Worm (Caenorhabditis elegans) whole organism, L4/young adult: ENCODE results near the gene ost-1.

Experiments used
- W03F9.2 ChIP-seq: fragments of 150-350 bp; optimal IDR thresholded peaks from 2 replicates; lab custom pipeline; 2014; ENCODE audit warnings: missing biosample characterization, missing genetic modification characterization
- dao-5 ChIP-seq: sonication (generic microtip); optimal IDR thresholded peaks from 2 replicates; lab custom pipeline; 2016; ENCODE audit warnings: missing genotype, missing genetic modification characterization, moderate library complexity, missing compliant biosample characterization
- him-1 ChIP-seq: sonication (generic microtip); optimal IDR thresholded peaks from 2 replicates; lab custom pipeline; 2016; ENCODE audit warnings: missing genotype, missing genetic modification reagents, missing genetic modification characterization, missing compliant biosample characterization

DNA sequence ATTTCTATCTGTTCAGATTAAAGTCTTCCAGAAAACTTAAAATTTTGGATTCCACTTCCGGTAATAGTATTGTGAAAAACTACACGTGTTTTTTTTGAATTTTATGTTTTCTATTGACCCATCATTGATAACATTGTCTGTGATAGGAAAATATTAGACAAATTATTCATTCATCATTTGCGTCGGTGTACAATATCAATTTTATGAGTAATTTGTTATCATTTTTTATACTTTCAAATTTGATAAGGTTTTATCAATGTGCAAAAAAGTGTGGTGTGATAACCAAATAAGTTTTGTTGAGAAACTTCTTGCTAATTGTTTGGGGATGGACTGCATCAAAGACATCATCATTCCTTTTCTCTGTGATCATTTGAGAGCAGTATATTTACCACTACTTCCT is 31.7 kb upstream of the ost-1 start:
- TF ChIP-seq him-1 (tag; lab: Kevin White, UChicago) (no peak), dao-5 (no peak), W03F9.2 (tag; lab: Kevin White, UChicago) (no peak)
